Fruit fly (Drosophila melanogaster) whole organism, embryonic: ENCODE results near the gene CG1542.

Source experiments
- Abd-B ChIP-seq: fragments of 200-800 bp; sonication (Bioruptor generic); optimal IDR thresholded peaks from 2 replicates; lab custom pipeline; 2018; ENCODE audit warnings: missing biosample characterization, mild to moderate bottlenecking, missing genetic modification characterization, moderate library complexity
- CG10267 ChIP-seq: fragments of 200-800 bp; sonication (Bioruptor generic); optimal IDR thresholded peaks from 2 replicates; lab custom pipeline; 2018; ENCODE audit warnings: missing biosample characterization, mild to moderate bottlenecking, missing genetic modification characterization, moderate library complexity
- CG10321 ChIP-seq: fragments of 200-800 bp; sonication (Bioruptor generic); IDR thresholded peaks from 2 replicates; pipeline ENCODE4 v1.3.6; 2022; ENCODE audit warnings: missing biosample characterization, missing genetic modification characterization
- CG10543 ChIP-seq: fragments of 200-800 bp; sonication (Bioruptor generic); optimal IDR thresholded peaks from 3 replicates; lab custom pipeline; 2017; ENCODE audit warnings: missing biosample characterization, mild to moderate bottlenecking, missing genetic modification characterization, moderate library complexity
- CG10654 ChIP-seq: fragments of 200-800 bp; sonication (Bioruptor generic); optimal IDR thresholded peaks from 2 replicates; lab custom pipeline; 2016; ENCODE audit warnings: missing biosample characterization, missing genetic modification characterization
- CG1233 ChIP-seq: fragments of 200-800 bp; sonication (Bioruptor generic); optimal IDR thresholded peaks from 4 replicates; lab custom pipeline; 2018; ENCODE audit warnings: missing biosample characterization, mild to moderate bottlenecking, missing genetic modification characterization
- CG13123 ChIP-seq: fragments of 200-800 bp; sonication (Bioruptor generic); optimal IDR thresholded peaks from 2 replicates; lab custom pipeline; 2016; ENCODE audit warnings: missing biosample characterization, missing genetic modification characterization
- CG18619 ChIP-seq: fragments of 200-800 bp; sonication (Bioruptor generic); optimal IDR thresholded peaks from 3 replicates; lab custom pipeline; 2017; ENCODE audit warnings: missing biosample characterization, mild to moderate bottlenecking, missing genetic modification characterization
- CG30020 ChIP-seq: fragments of 200-800 bp; optimal IDR thresholded peaks from 2 replicates; lab custom pipeline; 2019; ENCODE audit warnings: missing biosample characterization, mild to moderate bottlenecking, missing genetic modification characterization, moderate library complexity
- CG4404 ChIP-seq: fragments of 200-800 bp; sonication (Bioruptor generic); IDR thresholded peaks from 2 replicates; pipeline ENCODE4 v1.3.6; 2022; ENCODE audit warnings: missing biosample characterization, missing genetic modification characterization
- CG4424 ChIP-seq: fragments of 200-800 bp; sonication (Bioruptor generic); optimal IDR thresholded peaks from 3 replicates; lab custom pipeline; 2016; ENCODE audit warnings: missing biosample characterization, missing genetic modification characterization
- CG4707 ChIP-seq: fragments of 200-800 bp; sonication (Bioruptor generic); optimal IDR thresholded peaks from 2 replicates; lab custom pipeline; 2018; ENCODE audit warnings: missing biosample characterization, mild to moderate bottlenecking, missing genetic modification characterization, moderate library complexity
- CG4854 ChIP-seq: fragments of 200-800 bp; sonication (Bioruptor generic); optimal IDR thresholded peaks from 2 replicates; lab custom pipeline; 2016; ENCODE audit warnings: missing biosample characterization, missing genetic modification characterization, inconsistent platforms
- CG6272 ChIP-seq: fragments of 200-800 bp; sonication (Bioruptor generic); IDR thresholded peaks from 2 replicates; pipeline ENCODE4 v1.3.6; 2022; ENCODE audit warnings: missing biosample characterization, missing genetic modification characterization
- CG7271 ChIP-seq: fragments of 200-800 bp; sonication (Bioruptor generic); optimal IDR thresholded peaks from 2 replicates; lab custom pipeline; 2018; ENCODE audit warnings: missing biosample characterization, mild to moderate bottlenecking, missing genetic modification characterization, moderate library complexity
- CG8281 ChIP-seq: fragments of 200-800 bp; sonication (Bioruptor generic); optimal IDR thresholded peaks from 2 replicates; lab custom pipeline; 2018; ENCODE audit warnings: missing biosample characterization, mild to moderate bottlenecking, missing genetic modification characterization, moderate library complexity
- CG9215 ChIP-seq: fragments of 200-800 bp; sonication (Bioruptor generic); IDR thresholded peaks from 2 replicates; pipeline ENCODE4 v1.3.6; 2022; ENCODE audit warnings: missing biosample characterization, missing genetic modification characterization
- CG9437 ChIP-seq: fragments of 200-800 bp; sonication (Bioruptor generic); optimal IDR thresholded peaks from 2 replicates; lab custom pipeline; 2018; ENCODE audit warnings: missing biosample characterization, mild to moderate bottlenecking, missing genetic modification characterization
- CG9727 ChIP-seq: fragments of 200-800 bp; sonication (Bioruptor generic); optimal IDR thresholded peaks from 3 replicates; lab custom pipeline; 2017; ENCODE audit warnings: missing biosample characterization, mild to moderate bottlenecking, missing genetic modification characterization
- CG9932 ChIP-seq: fragments of 200-800 bp; sonication (Bioruptor generic); IDR thresholded peaks from 2 replicates; pipeline ENCODE4 v1.3.6; 2022; ENCODE audit warnings: missing biosample characterization, missing genetic modification characterization
- CrebB ChIP-seq: fragments of 200-800 bp; sonication (Bioruptor generic); optimal IDR thresholded peaks from 3 replicates; lab custom pipeline; 2018; ENCODE audit warnings: missing biosample characterization, mild to moderate bottlenecking, missing genetic modification characterization
- Dbx ChIP-seq: fragments of 200-800 bp; sonication (Bioruptor generic); IDR thresholded peaks from 3 replicates; pipeline ENCODE4 v1.3.6; 2022; ENCODE audit warnings: missing biosample characterization, missing genetic modification characterization
- Deaf1 ChIP-seq: fragments of 200-800 bp; optimal IDR thresholded peaks from 3 replicates; lab custom pipeline; 2019; ENCODE audit warnings: missing biosample characterization, mild to moderate bottlenecking, missing genetic modification characterization, moderate library complexity
- E2f2 ChIP-seq: fragments of 200-800 bp; sonication (Bioruptor generic); IDR thresholded peaks from 2 replicates; pipeline ENCODE4 v1.3.6; 2022; ENCODE audit warnings: missing biosample characterization, missing genetic modification characterization
- HLH54F ChIP-seq: fragments of 200-800 bp; sonication (Bioruptor generic); optimal IDR thresholded peaks from 3 replicates; lab custom pipeline; 2016; ENCODE audit warnings: missing biosample characterization, missing genetic modification characterization
- Hmx ChIP-seq: fragments of 200-800 bp; sonication (Bioruptor generic); optimal IDR thresholded peaks from 2 replicates; lab custom pipeline; 2016; ENCODE audit warnings: missing biosample characterization, missing genetic modification characterization
- Hr39 ChIP-seq: fragments of >200 bp; optimal IDR thresholded peaks from 2 replicates; lab custom pipeline; 2017
- Hr78 ChIP-seq, 2 experiments: fragments of 200-800 bp in 1 of 2; fragments of >200 bp in 1 of 2; sonication (Bioruptor generic) in 1 of 2; optimal IDR thresholded peaks; 2 replicates each; lab custom pipeline; 2017 to 2019; ENCODE audit warnings: missing biosample characterization in 2 of 2, missing genetic modification characterization in 2 of 2, mild to moderate bottlenecking in 1 of 2, moderate library complexity in 1 of 2
- MTF-1 ChIP-seq: fragments of 200-800 bp; sonication (Bioruptor generic); optimal IDR thresholded peaks from 2 replicates; lab custom pipeline; 2018; ENCODE audit warnings: missing biosample characterization, mild to moderate bottlenecking, missing genetic modification characterization, borderline replicate concordance
- Med ChIP-seq: fragments of 200-800 bp; sonication (Bioruptor generic); peaks from one replicate; lab custom pipeline; 2016; ENCODE audit warnings: missing biosample characterization, missing genetic modification characterization, mild to moderate bottlenecking, inconsistent platforms, moderate library complexity
- TFAM ChIP-seq: fragments of 200-800 bp; sonication (Bioruptor generic); optimal IDR thresholded peaks from 2 replicates; lab custom pipeline; 2017; ENCODE audit warnings: missing biosample characterization, missing genetic modification characterization, inconsistent platforms
- Vsx1 ChIP-seq: fragments of 200-800 bp; sonication (Bioruptor generic); optimal IDR thresholded peaks from 2 replicates; lab custom pipeline; 2017; ENCODE audit warnings: missing biosample characterization, mild to moderate bottlenecking, missing genetic modification characterization, missing genetic modification reagents
- bsh ChIP-seq, 2 experiments: fragments of 200-800 bp; sonication (Bioruptor generic); optimal IDR thresholded peaks; 2 replicates each; lab custom pipeline; 2017 to 2018; ENCODE audit warnings: mild to moderate bottlenecking in 2 of 2, missing biosample characterization in 2 of 2, missing genetic modification characterization in 2 of 2, moderate library complexity in 1 of 2
- caup ChIP-seq: fragments of 200-800 bp; sonication (Bioruptor generic); optimal IDR thresholded peaks from 3 replicates; lab custom pipeline; 2017; ENCODE audit warnings: missing biosample characterization, mild to moderate bottlenecking, missing genetic modification characterization, moderate library complexity; ENCODE audit not compliant: severe bottlenecking
- ci ChIP-seq: fragments of 200-800 bp; sonication (Bioruptor generic); IDR thresholded peaks from 3 replicates; pipeline ENCODE4 v1.3.6; 2022; ENCODE audit warnings: missing biosample characterization, missing genetic modification characterization
- cwo ChIP-seq: fragments of 200-800 bp; sonication (Bioruptor generic); optimal IDR thresholded peaks from 3 replicates; lab custom pipeline; 2017; ENCODE audit warnings: missing biosample characterization, missing genetic modification characterization, mild to moderate bottlenecking, moderate library complexity, missing genetic modification reagents
- da ChIP-seq: fragments of 200-800 bp; sonication (Bioruptor generic); optimal IDR thresholded peaks from 2 replicates; lab custom pipeline; 2016; ENCODE audit warnings: missing biosample characterization, missing genetic modification characterization
- grn ChIP-seq: fragments of 200-800 bp; sonication (Bioruptor generic); optimal IDR thresholded peaks from 3 replicates; lab custom pipeline; 2017; ENCODE audit warnings: missing biosample characterization, missing genetic modification characterization
- gsb ChIP-seq: fragments of 200-800 bp; sonication (Bioruptor generic); IDR thresholded peaks from 2 replicates; pipeline ENCODE4 v1.3.6; 2022; ENCODE audit warnings: missing biosample characterization, missing genetic modification characterization
- ham ChIP-seq: fragments of 200-800 bp; sonication (Bioruptor generic); IDR thresholded peaks from 2 replicates; pipeline ENCODE4 v1.3.6; 2022; ENCODE audit warnings: missing biosample characterization, missing genetic modification characterization
- ind ChIP-seq: fragments of 200-800 bp; sonication (Bioruptor generic); optimal IDR thresholded peaks from 3 replicates; lab custom pipeline; 2016; ENCODE audit warnings: missing biosample characterization, missing genetic modification characterization
- mam ChIP-seq: fragments of 200-800 bp; sonication (Bioruptor generic); optimal IDR thresholded peaks from 3 replicates; lab custom pipeline; 2016; ENCODE audit warnings: missing biosample characterization, missing genetic modification characterization
- pan ChIP-seq, 4 experiments: fragments of >200 bp in 3 of 4; fragments of 200-800 bp in 1 of 4; sonication (Bioruptor generic) in 1 of 4; optimal IDR thresholded peaks in 3 of 4; IDR thresholded peaks in 1 of 4; 2 replicates each; pipeline versions ENCODE4 v1.3.6 to Lab custom; 2017 to 2022; ENCODE audit warnings: missing biosample characterization in 2 of 4, missing genetic modification characterization in 2 of 4, mixed read lengths in 1 of 4
- row ChIP-seq: fragments of 200-800 bp; sonication (Bioruptor generic); IDR thresholded peaks from 3 replicates; pipeline ENCODE4 v1.3.6; 2022; ENCODE audit warnings: missing biosample characterization, missing genetic modification characterization
- run ChIP-seq: fragments of 200-800 bp; sonication (Bioruptor generic); optimal IDR thresholded peaks from 3 replicates; lab custom pipeline; 2018; ENCODE audit warnings: missing biosample characterization, mild to moderate bottlenecking, missing genetic modification characterization
- sens-2 ChIP-seq: fragments of 200-800 bp; sonication (Bioruptor generic); IDR thresholded peaks from 2 replicates; pipeline ENCODE4 v1.3.6; 2022; ENCODE audit warnings: missing biosample characterization, missing genetic modification characterization
- sisA ChIP-seq: fragments of 200-800 bp; sonication (Bioruptor generic); IDR thresholded peaks from 2 replicates; pipeline ENCODE4 v1.3.6; 2022; ENCODE audit warnings: missing biosample characterization, missing genetic modification characterization
- so ChIP-seq: fragments of 200-800 bp; sonication (Bioruptor generic); IDR thresholded peaks from 3 replicates; pipeline ENCODE4 v1.3.6; 2022; ENCODE audit warnings: missing biosample characterization, missing genetic modification characterization
- tin ChIP-seq: fragments of 200-800 bp; sonication (Bioruptor generic); optimal IDR thresholded peaks from 3 replicates; lab custom pipeline; 2016; ENCODE audit warnings: missing biosample characterization, missing genetic modification characterization
- vnd ChIP-seq: fragments of 200-800 bp; sonication (Bioruptor generic); IDR thresholded peaks from 3 replicates; pipeline ENCODE4 v1.3.6; 2022; ENCODE audit warnings: missing biosample characterization, missing genetic modification characterization; ENCODE audit not compliant: partially characterized antibody
- yki ChIP-seq: fragments of >200 bp; optimal IDR thresholded peaks from 3 replicates; lab custom pipeline; 2018
- z ChIP-seq: fragments of 200-800 bp; sonication (Bioruptor generic); IDR thresholded peaks from 3 replicates; pipeline ENCODE4 v1.3.6; 2022; ENCODE audit warnings: missing biosample characterization, missing genetic modification characterization

Gene CG1542

dm6 chr3R:31168968-31169367 is 44.3 kb upstream of the CG1542 start, which contains the start of gene stops (continued):
- no peak for TF ChIP-seq Deaf1 (tag; lab: Kevin White, UChicago)
- no peak for TF ChIP-seq CG7271 (tag; lab: Kevin White, UChicago)
- TF ChIP-seq sisA (GFP tag; lab: Robert Waterston, UW): no peak
- no peak for TF ChIP-seq Hmx
- no peak for TF ChIP-seq CG6272
- TF ChIP-seq cwo: no peak
- TF ChIP-seq CG18619 (GFP tag; lab: Kevin White, UChicago): peak; percentile 11
- no peak for TF ChIP-seq CG4404 (GFP tag; lab: Robert Waterston, UW)
- TF ChIP-seq CG9215 (GFP tag; lab: Robert Waterston, UW): no peak
- TF ChIP-seq CG13123 (GFP tag; lab: Kevin White, UChicago): peak; percentile 16
- TF ChIP-seq CG10654 (GFP tag; lab: Kevin White, UChicago): peak; percentile 55
- TF ChIP-seq run (tag; lab: Kevin White, UChicago): no peak
- TF ChIP-seq mam (GFP tag; lab: Kevin White, UChicago): peak; percentile 14
- no peak for TF ChIP-seq TFAM (GFP tag; lab: Kevin White, UChicago)
- TF ChIP-seq grn (GFP tag; lab: Kevin White, UChicago): no peak
- TF ChIP-seq gsb (GFP tag; lab: Robert Waterston, UW): no peak
- no peak for TF ChIP-seq E2f2 (GFP tag; lab: Robert Waterston, UW)
- TF ChIP-seq Vsx1 (GFP tag; lab: Kevin White, UChicago): peak; percentile 11
- no peak for TF ChIP-seq pan (optimal IDR thresholded peaks at IDR 0.05; lab: Kevin White, UChicago)
- peak in 1 of 2 experiments; percentile 23 for TF ChIP-seq pan (GFP tag; optimal IDR thresholded peaks at IDR 0.05 in 1 of 2, IDR thresholded peaks at IDR 0.05 in 1 of 2)
- TF ChIP-seq row: no peak
- no peak for TF ChIP-seq CG4854 (GFP tag; lab: Kevin White, UChicago)
- no peak for TF ChIP-seq bsh (GFP tag; optimal IDR thresholded peaks at IDR 0.05; lab: Kevin White, UChicago)
- no peak for TF ChIP-seq vnd
- no peak for TF ChIP-seq CG10321 (GFP tag; lab: Robert Waterston, UW)
- TF ChIP-seq MTF-1: peak; percentile 66
- no peak for TF ChIP-seq Hr78 (GFP tag; optimal IDR thresholded peaks at IDR 0.05; lab: Kevin White, UChicago)
- no peak for TF ChIP-seq CrebB (tag; lab: Kevin White, UChicago)
- no peak for TF ChIP-seq HLH54F (GFP tag; lab: Kevin White, UChicago)
- peak; percentile 42 for TF ChIP-seq CG4424
- peak; percentile 13; the same call in 1 of the 3 replicates for TF ChIP-seq z (GFP tag; lab: Robert Waterston, UW)
- no peak for TF ChIP-seq ham (GFP tag; lab: Robert Waterston, UW)
- TF ChIP-seq CG30020 (tag; lab: Kevin White, UChicago): no peak
- no peak for TF ChIP-seq sens-2 (GFP tag; lab: Robert Waterston, UW)
- TF ChIP-seq CG10543 (GFP tag; lab: Kevin White, UChicago): no peak
- TF ChIP-seq caup (GFP tag; lab: Kevin White, UChicago): peak; percentile 57
- peak; percentile 39 for TF ChIP-seq yki (lab: Kevin White, UChicago)
- TF ChIP-seq Abd-B (GFP tag; lab: Kevin White, UChicago): no peak
- TF ChIP-seq da: no peak
- TF ChIP-seq Med (GFP tag; lab: Kevin White, UChicago): peak; percentile 91
- TF ChIP-seq ind (GFP tag; lab: Kevin White, UChicago): no peak
- no peak for TF ChIP-seq so (GFP tag; lab: Robert Waterston, UW)
- TF ChIP-seq Dbx: no peak
- no peak for TF ChIP-seq CG9437 (GFP tag; lab: Kevin White, UChicago)
- peak; percentile 4 for TF ChIP-seq tin (GFP tag; lab: Kevin White, UChicago)
- TF ChIP-seq CG1233 (GFP tag; lab: Kevin White, UChicago): peak; percentile 87
- TF ChIP-seq CG9727 (GFP tag; lab: Kevin White, UChicago): peak; percentile 41
- TF ChIP-seq CG10267: no peak
- no peak for TF ChIP-seq Hr39
- TF ChIP-seq CG4707 (GFP tag; lab: Kevin White, UChicago): peak; percentile 51
- TF ChIP-seq CG8281 (tag; lab: Kevin White, UChicago): no peak
- TF ChIP-seq CG9932 (GFP tag; lab: Robert Waterston, UW): no peak
- peak; percentile 76 for TF ChIP-seq ci (GFP tag; lab: Robert Waterston, UW)
